Worm (Caenorhabditis elegans): ENCODE data around the gene Y61A9LA.12.

Y61A9LA.12 gene

ce11 chrV:4508772-4509171, 44.9 kb upstream of the Y61A9LA.12 start:
- TF ChIP-seq dsc-1 (tag; optimal IDR thresholded peaks at IDR 0.05) (no peak), irx-1 (tag; optimal IDR thresholded peaks at IDR 0.05) (no peak), ztf-4 (tag; optimal IDR thresholded peaks at IDR 0.05) (no peak), ceh-90 (tag; optimal IDR thresholded peaks at IDR 0.05) (no peak), mdl-1 (tag; optimal IDR thresholded peaks at IDR 0.05) (no peak), nhr-77 (tag; optimal IDR thresholded peaks at IDR 0.05) (no peak), lir-3 (tag; optimal IDR thresholded peaks at IDR 0.05; ENCODE audit: poor library complexity) (no peak), ama-1 (optimal IDR thresholded peaks at IDR 0.05) (no peak), nhr-11 (tag; optimal IDR thresholded peaks at IDR 0.05) (no peak), grh-1 (GFP tag; IDR thresholded peaks at IDR 0.05) (no peak), tbx-2 (tag; optimal IDR thresholded peaks at IDR 0.05) (no peak), snpc-4 (tag; optimal IDR thresholded peaks at IDR 0.05) (no peak), sox-4 (tag; optimal IDR thresholded peaks at IDR 0.05) (no peak), unc-62 (GFP tag; optimal IDR thresholded peaks at IDR 0.05) (no peak), nhr-85 (tag) (no peak)

- TF ChIP-seq unc-62 (GFP tag; optimal IDR thresholded peaks at IDR 0.05) (no peak), ceh-82 (tag; optimal IDR thresholded peaks at IDR 0.05) (no peak), mep-1 (tag; optimal IDR thresholded peaks at IDR 0.05) (no peak), aly-2 (tag; optimal IDR thresholded peaks at IDR 0.05) (no peak), mab-9 (GFP tag; IDR thresholded peaks at IDR 0.05) (no peak), skn-1 (tag; optimal IDR thresholded peaks at IDR 0.05) (no peak), fos-1 (tag; optimal IDR thresholded peaks at IDR 0.05) (no peak), hlh-4 (tag; optimal IDR thresholded peaks at IDR 0.05) (no peak), rnt-1 (tag; optimal IDR thresholded peaks at IDR 0.05) (peak; percentile 24), nhr-90 (tag; optimal IDR thresholded peaks at IDR 0.05; ENCODE audit: poor library complexity) (no peak), C04F5.9 (tag; optimal IDR thresholded peaks at IDR 0.05) (no peak), ets-5 (GFP tag; IDR thresholded peaks at IDR 0.05) (no peak), lsy-2 (tag; optimal IDR thresholded peaks at IDR 0.05) (peak in 1 of 2 experiments; percentile 8), lir-3 (tag; optimal IDR thresholded peaks at IDR 0.05; ENCODE audit: poor library complexity) (no peak), unc-130 (tag; optimal IDR thresholded peaks at IDR 0.05) (no peak), nhr-77 (tag; optimal IDR thresholded peaks at IDR 0.05) (no peak), fkh-4 (tag; optimal IDR thresholded peaks at IDR 0.05; ENCODE audit: borderline replicate concordance) (no peak), ceh-88 (GFP tag; IDR thresholded peaks at IDR 0.05) (no peak), pqm-1 (tag; optimal IDR thresholded peaks at IDR 0.05) (no peak), swsn-7 (tag; optimal IDR thresholded peaks at IDR 0.05) (no peak), lin-14 (GFP tag; optimal IDR thresholded peaks at IDR 0.05) (peak; percentile 17), dsc-1 (tag; optimal IDR thresholded peaks at IDR 0.05) (no peak), ama-1 (optimal IDR thresholded peaks at IDR 0.05) (no peak), lin-39 (tag; optimal IDR thresholded peaks at IDR 0.05) (no peak), fkh-10 (GFP tag; optimal IDR thresholded peaks at IDR 0.05) (no peak), nhr-76 (tag; optimal IDR thresholded peaks at IDR 0.05) (no peak), alr-1 (tag; optimal IDR thresholded peaks at IDR 0.05; ENCODE audit: borderline replicate concordance) (no peak), egl-13 (tag; optimal IDR thresholded peaks at IDR 0.05) (no peak), efl-1 (optimal IDR thresholded peaks at IDR 0.05) (no peak), efl-1 (GFP tag; optimal IDR thresholded peaks at IDR 0.05 in 1 of 2) (peak in 1 of 2 experiments; percentile 50), fkh-8 (tag; optimal IDR thresholded peaks at IDR 0.05) (no peak), nhr-11 (tag; optimal IDR thresholded peaks at IDR 0.05) (no peak), C34B4.2 (tag; optimal IDR thresholded peaks at IDR 0.05) (no peak), zip-4 (GFP tag; optimal IDR thresholded peaks at IDR 0.05) (no peak), nhr-20 (tag; optimal IDR thresholded peaks at IDR 0.05) (no peak), ceh-8 (GFP tag; optimal IDR thresholded peaks at IDR 0.05) (no peak), Y116A8C.19 (tag; optimal IDR thresholded peaks at IDR 0.05; ENCODE audit: borderline replicate concordance) (no peak), nhr-47 (tag; optimal IDR thresholded peaks at IDR 0.05) (no peak), unc-86 (tag; optimal IDR thresholded peaks at IDR 0.05) (no peak), tlp-1 (tag; optimal IDR thresholded peaks at IDR 0.05) (no peak), pag-3 (tag; optimal IDR thresholded peaks at IDR 0.05; ENCODE audit: borderline replicate concordance, insufficient read depth) (no peak), nhr-237 (tag; optimal IDR thresholded peaks at IDR 0.05) (no peak), nhr-85 (tag) (peak; percentile 70)
Observed at ce11 chrV:4509319-4509937, 44.2 kb upstream of the Y61A9LA.12 start.
